Fruit fly (Drosophila melanogaster) whole organism, embryonic: ENCODE measurements around the gene CG9550.
A peak's percentile ranks its signal among the peaks of the same experiment; 100 is the strongest.

ENCODE experiments used
- Abd-B ChIP-seq: fragments of 200-800 bp; sonication (Bioruptor generic); optimal IDR thresholded peaks from 2 replicates; lab custom pipeline; 2018; ENCODE audit warnings: missing biosample characterization, mild to moderate bottlenecking, missing genetic modification characterization, moderate library complexity
- B-H2 ChIP-seq: fragments of 200-800 bp; sonication (Bioruptor generic); optimal IDR thresholded peaks from 2 replicates; lab custom pipeline; 2018; ENCODE audit warnings: missing biosample characterization, mild to moderate bottlenecking, missing genetic modification characterization
- Bgb ChIP-seq: fragments of 200-800 bp; sonication (Bioruptor generic); IDR thresholded peaks from 2 replicates; pipeline ENCODE4 v1.3.6; 2022; ENCODE audit warnings: missing biosample characterization, missing genetic modification characterization; ENCODE audit not compliant: partially characterized antibody
- C15 ChIP-seq: fragments of 200-800 bp; sonication (Bioruptor generic); IDR thresholded peaks from 3 replicates; pipeline ENCODE4 v1.3.6; 2022; ENCODE audit warnings: missing biosample characterization, missing genetic modification characterization
- CG10654 ChIP-seq: fragments of 200-800 bp; sonication (Bioruptor generic); optimal IDR thresholded peaks from 2 replicates; lab custom pipeline; 2016; ENCODE audit warnings: missing biosample characterization, missing genetic modification characterization
- CG12155 ChIP-seq: fragments of 200-800 bp; sonication (Bioruptor generic); optimal IDR thresholded peaks from 3 replicates; lab custom pipeline; 2016; ENCODE audit warnings: missing biosample characterization, missing genetic modification characterization
- CG12391 ChIP-seq: fragments of 200-800 bp; sonication (Bioruptor generic); optimal IDR thresholded peaks from 3 replicates; lab custom pipeline; 2018; ENCODE audit warnings: missing biosample characterization, mild to moderate bottlenecking, missing genetic modification characterization, moderate library complexity
- CG13287 ChIP-seq: fragments of 200-800 bp; sonication (Bioruptor generic); IDR thresholded peaks from 2 replicates; pipeline ENCODE4 v1.3.6; 2022; ENCODE audit warnings: missing biosample characterization, missing genetic modification characterization; ENCODE audit not compliant: partially characterized antibody
- CG15601 ChIP-seq: fragments of 200-800 bp; sonication (Bioruptor generic); optimal IDR thresholded peaks from 3 replicates; lab custom pipeline; 2019; ENCODE audit warnings: missing biosample characterization, mild to moderate bottlenecking, missing genetic modification characterization, moderate library complexity
- CG16863 ChIP-seq: fragments of 200-800 bp; sonication (Bioruptor generic); optimal IDR thresholded peaks from 3 replicates; lab custom pipeline; 2016; ENCODE audit warnings: missing biosample characterization, missing genetic modification characterization
- CG18011 ChIP-seq: fragments of 200-800 bp; sonication (Bioruptor generic); optimal IDR thresholded peaks from 2 replicates; lab custom pipeline; 2017; ENCODE audit warnings: missing biosample characterization, missing genetic modification characterization, mild to moderate bottlenecking, moderate library complexity, missing genotype
- CG42726 ChIP-seq: fragments of 200-800 bp; sonication (Bioruptor generic); IDR thresholded peaks from 2 replicates; pipeline ENCODE4 v1.3.6; 2022; ENCODE audit warnings: missing biosample characterization, missing genetic modification characterization; ENCODE audit not compliant: partially characterized antibody
- CG4282 ChIP-seq: fragments of 200-800 bp; sonication (Bioruptor generic); optimal IDR thresholded peaks from 2 replicates; lab custom pipeline; 2016; ENCODE audit warnings: missing biosample characterization, missing genetic modification characterization
- CG4820 ChIP-seq: fragments of 200-800 bp; sonication (Bioruptor generic); optimal IDR thresholded peaks from 3 replicates; lab custom pipeline; 2016; ENCODE audit warnings: missing biosample characterization, missing genetic modification characterization
- CG6654 ChIP-seq: fragments of 200-800 bp; sonication (Bioruptor generic); optimal IDR thresholded peaks from 2 replicates; lab custom pipeline; 2017; ENCODE audit warnings: missing biosample characterization, mild to moderate bottlenecking, missing genetic modification characterization
- CG6791 ChIP-seq: fragments of 200-800 bp; sonication (Bioruptor generic); IDR thresholded peaks from 3 replicates; pipeline ENCODE4 v1.3.6; 2022; ENCODE audit warnings: missing biosample characterization, missing genetic modification characterization; ENCODE audit not compliant: partially characterized antibody
- CG7786 ChIP-seq: fragments of 200-800 bp; sonication (Bioruptor generic); optimal IDR thresholded peaks from 2 replicates; lab custom pipeline; 2016; ENCODE audit warnings: missing biosample characterization, missing genetic modification characterization
- CG8359 ChIP-seq: fragments of 200-800 bp; sonication (Bioruptor generic); optimal IDR thresholded peaks from 2 replicates; lab custom pipeline; 2017; ENCODE audit warnings: missing biosample characterization, mild to moderate bottlenecking, missing genetic modification characterization, borderline replicate concordance
- CG9817 ChIP-seq: fragments of 200-800 bp; sonication (Bioruptor generic); optimal IDR thresholded peaks from 2 replicates; lab custom pipeline; 2018; ENCODE audit warnings: missing biosample characterization, mild to moderate bottlenecking, missing genetic modification characterization, moderate library complexity
- CTCF ChIP-seq: fragments of 200-800 bp; sonication (Bioruptor generic); optimal IDR thresholded peaks from 2 replicates; lab custom pipeline; 2017; ENCODE audit warnings: missing biosample characterization, mild to moderate bottlenecking, missing genetic modification characterization, moderate library complexity
- D ChIP-seq, 2 experiments: fragments of 200-800 bp in 1 of 2; fragments of >200 bp in 1 of 2; sonication (Bioruptor generic) in 1 of 2; optimal IDR thresholded peaks; 2 replicates in 1 of 2; 3 replicates in 1 of 2; lab custom pipeline; 2017; ENCODE audit warnings: mild to moderate bottlenecking in 1 of 2, missing biosample characterization in 1 of 2, missing genetic modification characterization in 1 of 2, missing genetic modification reagents in 1 of 2
- Deaf1 ChIP-seq: fragments of 200-800 bp; optimal IDR thresholded peaks from 3 replicates; lab custom pipeline; 2019; ENCODE audit warnings: missing biosample characterization, mild to moderate bottlenecking, missing genetic modification characterization, moderate library complexity
- Dek ChIP-seq: fragments of 200-800 bp; sonication (Bioruptor generic); optimal IDR thresholded peaks from 3 replicates; lab custom pipeline; 2019; ENCODE audit warnings: missing biosample characterization, mild to moderate bottlenecking, missing genetic modification characterization, moderate library complexity
- Dip2 ChIP-seq: fragments of 200-800 bp; sonication (Bioruptor generic); IDR thresholded peaks from 2 replicates; pipeline ENCODE4 v1.3.6; 2022; ENCODE audit warnings: missing biosample characterization, missing genetic modification characterization
- Gug ChIP-seq: fragments of 200-800 bp; sonication (Bioruptor generic); IDR thresholded peaks from 4 replicates; pipeline ENCODE4 v1.3.6; 2022; ENCODE audit warnings: missing biosample characterization, missing genetic modification characterization
- HLH54F ChIP-seq: fragments of 200-800 bp; sonication (Bioruptor generic); optimal IDR thresholded peaks from 3 replicates; lab custom pipeline; 2016; ENCODE audit warnings: missing biosample characterization, missing genetic modification characterization
- Max ChIP-seq: fragments of 200-800 bp; sonication (Bioruptor generic); optimal IDR thresholded peaks from 2 replicates; lab custom pipeline; 2016; ENCODE audit warnings: missing biosample characterization, mild to moderate bottlenecking, missing genetic modification characterization
- Med ChIP-seq: fragments of 200-800 bp; sonication (Bioruptor generic); peaks from one replicate; lab custom pipeline; 2016; ENCODE audit warnings: missing biosample characterization, missing genetic modification characterization, mild to moderate bottlenecking, inconsistent platforms, moderate library complexity
- Myb ChIP-seq: fragments of 200-800 bp; sonication (Bioruptor generic); optimal IDR thresholded peaks from 2 replicates; lab custom pipeline; 2016; ENCODE audit warnings: missing biosample characterization, missing genetic modification characterization
- NFAT ChIP-seq: fragments of 200-800 bp; sonication (Bioruptor generic); IDR thresholded peaks from 2 replicates; pipeline ENCODE4 v1.3.6; 2022; ENCODE audit warnings: missing biosample characterization, missing genetic modification characterization
- Opbp ChIP-seq: fragments of 200-800 bp; sonication (Bioruptor generic); IDR thresholded peaks from 3 replicates; pipeline ENCODE4 v1.3.6; 2022; ENCODE audit warnings: missing biosample characterization, missing genetic modification characterization; ENCODE audit not compliant: partially characterized antibody
- Pdp1 ChIP-seq, 2 experiments: fragments of 200-800 bp; sonication (Bioruptor generic); optimal IDR thresholded peaks; 3 replicates each; lab custom pipeline; 2016; ENCODE audit warnings: missing biosample characterization in 2 of 2, missing genetic modification characterization in 2 of 2, mild to moderate bottlenecking in 1 of 2, moderate library complexity in 1 of 2
- TFAM ChIP-seq: fragments of 200-800 bp; sonication (Bioruptor generic); optimal IDR thresholded peaks from 2 replicates; lab custom pipeline; 2017; ENCODE audit warnings: missing biosample characterization, missing genetic modification characterization, inconsistent platforms
- cas ChIP-seq: fragments of 200-800 bp; sonication (Bioruptor generic); IDR thresholded peaks from 2 replicates; pipeline ENCODE4 v1.3.6; 2022; ENCODE audit warnings: missing biosample characterization, missing genetic modification characterization
- dati ChIP-seq: fragments of 200-800 bp; sonication (Bioruptor generic); IDR thresholded peaks from 2 replicates; pipeline ENCODE4 v1.3.6; 2022; ENCODE audit warnings: missing biosample characterization, missing genetic modification characterization
- dpn ChIP-seq, 2 experiments: fragments of 200-800 bp; sonication (Bioruptor generic); optimal IDR thresholded peaks; 3 replicates each; lab custom pipeline; 2016; ENCODE audit warnings: missing biosample characterization in 2 of 2, missing genetic modification characterization in 2 of 2
- gt ChIP-seq: fragments of 200-800 bp; sonication (Bioruptor generic); IDR thresholded peaks from 2 replicates; pipeline ENCODE4 v1.3.6; 2022; ENCODE audit warnings: missing biosample characterization, missing genetic modification characterization
- ind ChIP-seq: fragments of 200-800 bp; sonication (Bioruptor generic); optimal IDR thresholded peaks from 3 replicates; lab custom pipeline; 2016; ENCODE audit warnings: missing biosample characterization, missing genetic modification characterization
- knrl ChIP-seq: fragments of 200-800 bp; sonication (Bioruptor generic); IDR thresholded peaks from 3 replicates; pipeline ENCODE4 v1.3.6; 2022; ENCODE audit warnings: missing biosample characterization, missing genetic modification characterization; ENCODE audit not compliant: partially characterized antibody
- lola ChIP-seq, 3 experiments: fragments of >200 bp in 2 of 3; fragments of 200-800 bp in 1 of 3; sonication (Bioruptor generic) in 1 of 3; optimal IDR thresholded peaks; 2 replicates each; lab custom pipeline; 2017 to 2019; ENCODE audit warnings: missing biosample characterization in 3 of 3, missing genetic modification characterization in 3 of 3, mild to moderate bottlenecking in 1 of 3, moderate library complexity in 1 of 3
- nerfin-1 ChIP-seq: fragments of 200-800 bp; sonication (Bioruptor generic); optimal IDR thresholded peaks from 3 replicates; lab custom pipeline; 2019; ENCODE audit warnings: missing biosample characterization, mild to moderate bottlenecking, missing genetic modification characterization, moderate library complexity
- phol ChIP-seq: fragments of 200-800 bp; sonication (Bioruptor generic); optimal IDR thresholded peaks from 3 replicates; lab custom pipeline; 2018; ENCODE audit warnings: missing biosample characterization, mild to moderate bottlenecking, missing genetic modification characterization, moderate library complexity
- pita ChIP-seq: fragments of 200-800 bp; sonication (Bioruptor generic); optimal IDR thresholded peaks from 2 replicates; lab custom pipeline; 2017; ENCODE audit warnings: missing biosample characterization, mild to moderate bottlenecking, missing genetic modification characterization
- psq ChIP-seq: fragments of 200-800 bp; sonication (Bioruptor generic); optimal IDR thresholded peaks from 2 replicates; lab custom pipeline; 2017; ENCODE audit warnings: missing biosample characterization, missing genetic modification characterization
- sens ChIP-seq: fragments of 200-800 bp; sonication (Bioruptor generic); peaks from one replicate; lab custom pipeline; 2016; ENCODE audit warnings: missing biosample characterization, missing genetic modification characterization
- sens-2 ChIP-seq: fragments of 200-800 bp; sonication (Bioruptor generic); IDR thresholded peaks from 2 replicates; pipeline ENCODE4 v1.3.6; 2022; ENCODE audit warnings: missing biosample characterization, missing genetic modification characterization
- trem ChIP-seq: fragments of 200-800 bp; optimal IDR thresholded peaks from 3 replicates; lab custom pipeline; 2019; ENCODE audit warnings: missing biosample characterization, mild to moderate bottlenecking, missing genetic modification characterization, moderate library complexity
- zen ChIP-seq: fragments of 200-800 bp; sonication (Bioruptor generic); optimal IDR thresholded peaks from 3 replicates; lab custom pipeline; 2018; ENCODE audit warnings: missing biosample characterization, mild to moderate bottlenecking, missing genetic modification characterization, moderate library complexity

Gene CG9550

DNA sequence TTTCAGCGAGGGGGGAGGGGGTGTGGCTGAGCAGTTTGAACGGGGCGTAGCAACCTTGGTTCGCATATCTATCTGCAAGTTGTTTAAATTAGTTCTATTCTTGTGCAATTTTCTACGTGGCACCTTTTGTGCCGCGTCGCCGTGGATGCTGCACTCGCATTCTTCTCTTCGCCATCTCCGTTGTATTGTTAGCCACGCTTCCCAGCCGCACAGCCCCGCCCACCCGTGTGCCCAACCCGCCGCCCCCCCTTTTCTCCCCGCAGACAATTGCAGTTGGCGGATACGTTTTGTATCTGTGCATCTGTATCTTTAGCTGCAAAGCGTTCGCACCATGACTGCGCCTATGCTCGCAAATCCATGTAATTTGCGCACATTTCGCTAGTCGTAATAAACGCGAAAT is 17.1 kb downstream of the CG9550 start (continued):
- TF ChIP-seq CG6654 = no peak
- TF ChIP-seq CG12391 = no peak
- TF ChIP-seq TFAM (GFP tag; lab: Kevin White, UChicago) = no peak

dm6 chr2L:6526996-6527395 is 30.1 kb downstream of the CG9550 start:
- TF ChIP-seq CG10654 (GFP tag; lab: Kevin White, UChicago) (no peak), dati (GFP tag; lab: Robert Waterston, UW) (no peak), sens-2 (GFP tag; lab: Robert Waterston, UW) (no peak), CG9817 (tag; lab: Kevin White, UChicago) (peak; percentile 22), CG4282 (GFP tag; lab: Kevin White, UChicago) (no peak), CG16863 (GFP tag; lab: Kevin White, UChicago) (no peak), CTCF (peak; percentile 98), CG42726 (GFP tag; lab: Robert Waterston, UW) (peak; percentile 82), CG18011 (GFP tag; lab: Kevin White, UChicago) (no peak), pita (peak; percentile 62), ind (no peak), Dek (tag; lab: Kevin White, UChicago) (no peak), NFAT (peak; percentile 17; the same call in 1 of the 2 replicates), lola (GFP tag; optimal IDR thresholded peaks at IDR 0.05; lab: Kevin White, UChicago) (peak in 1 of 3 experiments; percentile 1), gt (GFP tag; lab: Robert Waterston, UW) (no peak), B-H2 (GFP tag; lab: Kevin White, UChicago) (peak; percentile 7), knrl (peak; percentile 72), CG13287 (GFP tag; lab: Robert Waterston, UW) (peak; percentile 50; the same call in 1 of the 2 replicates), Gug (GFP tag; lab: Robert Waterston, UW) (no peak), HLH54F (GFP tag; lab: Kevin White, UChicago) (peak; percentile 9), dpn (GFP tag; optimal IDR thresholded peaks at IDR 0.05; lab: Kevin White, UChicago) (peak in 1 of 2 experiments; percentile 7), CG8359 (no peak), phol (tag; lab: Kevin White, UChicago) (peak; percentile 9), C15 (GFP tag; lab: Robert Waterston, UW) (no peak), Opbp (GFP tag; lab: Robert Waterston, UW) (peak; percentile 56; the same call in 1 of the 3 replicates), cas (GFP tag; lab: Robert Waterston, UW) (0 out of 2 replicates have a peak, but pooled peaks have one; percentile 22), trem (tag; lab: Kevin White, UChicago) (peak; percentile 39), CG12155 (GFP tag; lab: Kevin White, UChicago) (no peak), Max (peak; percentile 13), Abd-B (GFP tag; lab: Kevin White, UChicago) (peak; percentile 29), Pdp1 (GFP tag; optimal IDR thresholded peaks at IDR 0.05; lab: Kevin White, UChicago) (peak in 1 of 2 experiments; percentile 76), CG7786 (GFP tag; lab: Kevin White, UChicago) (no peak), Med (GFP tag; lab: Kevin White, UChicago) (peak; percentile 86), Deaf1 (tag; lab: Kevin White, UChicago) (no peak), nerfin-1 (tag; lab: Kevin White, UChicago) (no peak), psq (GFP tag; lab: Kevin White, UChicago) (no peak), Myb (GFP tag; lab: Kevin White, UChicago) (no peak), Dip2 (peak; percentile 95), CG4820 (GFP tag; lab: Kevin White, UChicago) (peak; percentile 5), Bgb (peak; percentile 88), CG6791 (no peak; the same call in 2 of the 3 replicates), D (optimal IDR thresholded peaks at IDR 0.05; lab: Kevin White, UChicago) (no peak), D (GFP tag; optimal IDR thresholded peaks at IDR 0.05; lab: Kevin White, UChicago) (no peak), CG6654 (no peak), CG15601 (tag; lab: Kevin White, UChicago) (peak; percentile 45), sens (GFP tag; lab: Kevin White, UChicago) (peak; percentile 78), zen (tag; lab: Kevin White, UChicago) (peak; percentile 68)
